Worm (Caenorhabditis elegans) whole organism, L4 larva: ENCODE results near the gene cpd-2.

ENCODE experiments used
- T20F7.1 ChIP-seq: fragments of 200-800 bp; sonication (Bioruptor generic); optimal IDR thresholded peaks from 2 replicates; lab custom pipeline; 2018; ENCODE audit warnings: mild to moderate bottlenecking, missing genetic modification characterization, missing compliant biosample characterization
- aha-1 ChIP-seq: fragments of 150-350 bp; peaks from one replicate; lab custom pipeline; 2014; ENCODE audit warnings: missing biosample characterization, missing genetic modification characterization
- ama-1 ChIP-seq: fragments of 150-350 bp; optimal IDR thresholded peaks from 2 replicates; lab custom pipeline; 2014; ENCODE audit warnings: inconsistent platforms, mixed read lengths
- ceh-44 ChIP-seq: fragments of 200-800 bp; sonication (Bioruptor generic); IDR thresholded peaks from 2 replicates; pipeline ENCODE4 v1.3.6; 2022; ENCODE audit warnings: missing genetic modification reagents, missing genetic modification characterization, missing compliant biosample characterization
- ceh-82 ChIP-seq: sonication (generic microtip); optimal IDR thresholded peaks from 2 replicates; lab custom pipeline; 2017; ENCODE audit warnings: missing biosample characterization, missing genetic modification characterization
- ces-1 ChIP-seq: fragments of 150-350 bp; sonication (generic microtip); optimal IDR thresholded peaks from 4 replicates; lab custom pipeline; 2014; ENCODE audit warnings: missing biosample characterization, missing genetic modification reagents, missing genetic modification characterization
- cey-2 ChIP-seq: sonication (generic microtip); optimal IDR thresholded peaks from 3 replicates; lab custom pipeline; 2017; ENCODE audit warnings: missing genetic modification characterization, mild to moderate bottlenecking, missing compliant biosample characterization, antibody characterized with exemption, borderline replicate concordance; ENCODE audit not compliant: insufficient read depth
- ctbp-1 ChIP-seq: fragments of 200-800 bp; sonication (Bioruptor generic); IDR thresholded peaks from 2 replicates; pipeline ENCODE4 v1.3.6; 2022; ENCODE audit warnings: missing genetic modification reagents, missing genetic modification characterization, missing compliant biosample characterization
- daf-16 ChIP-seq, 3 experiments: sonication (generic microtip); optimal IDR thresholded peaks; 2 replicates each; lab custom pipeline; 2016 to 2017; ENCODE audit warnings: missing genetic modification characterization in 3 of 3, missing genetic modification reagents in 3 of 3, mild to moderate bottlenecking in 2 of 3, missing compliant biosample characterization in 2 of 3, missing biosample characterization in 1 of 3, moderate library complexity in 1 of 3
- dmd-6 ChIP-seq: fragments of 200-800 bp; sonication (Bioruptor generic); IDR thresholded peaks from 2 replicates; pipeline ENCODE4 v1.3.6; 2022; ENCODE audit warnings: missing genetic modification reagents, missing genetic modification characterization, missing compliant biosample characterization
- dmd-8 ChIP-seq: fragments of 200-800 bp; sonication (Bioruptor generic); IDR thresholded peaks from 2 replicates; pipeline ENCODE4 v1.3.6; 2022; ENCODE audit warnings: missing genetic modification characterization, missing compliant biosample characterization
- dmd-9 ChIP-seq: fragments of 200-800 bp; sonication (Bioruptor generic); IDR thresholded peaks from 2 replicates; pipeline ENCODE4 v1.3.6; 2022; ENCODE audit warnings: missing genetic modification reagents, missing genetic modification characterization, missing compliant biosample characterization
- dve-1 ChIP-seq: sonication (generic microtip); optimal IDR thresholded peaks from 2 replicates; lab custom pipeline; 2017; ENCODE audit warnings: antibody characterized with exemption, mild to moderate bottlenecking, missing genetic modification characterization, missing compliant biosample characterization; ENCODE audit not compliant: insufficient read depth
- egl-43 ChIP-seq: fragments of 200-800 bp; sonication (Bioruptor generic); IDR thresholded peaks from 2 replicates; pipeline ENCODE4 v1.3.6; 2022; ENCODE audit warnings: missing genetic modification reagents, missing genetic modification characterization, missing compliant biosample characterization
- fos-1 ChIP-seq: fragments of 150-350 bp; optimal IDR thresholded peaks from 2 replicates; lab custom pipeline; 2014; ENCODE audit warnings: missing biosample characterization, missing genetic modification characterization
- hif-1 ChIP-seq, 2 experiments: sonication (generic microtip); optimal IDR thresholded peaks; 2 replicates each; lab custom pipeline; 2016 to 2017; ENCODE audit warnings: missing compliant biosample characterization in 2 of 2, missing genetic modification characterization in 2 of 2, missing genetic modification reagents in 2 of 2, missing genotype in 2 of 2, mild to moderate bottlenecking in 1 of 2
- hlh-11 ChIP-seq: fragments of 200-800 bp; sonication (Bioruptor generic); optimal IDR thresholded peaks from 2 replicates; lab custom pipeline; 2018; ENCODE audit warnings: mild to moderate bottlenecking, missing genetic modification characterization, missing compliant biosample characterization
- hlh-30 ChIP-seq: sonication (generic microtip); optimal IDR thresholded peaks from 2 replicates; lab custom pipeline; 2017; ENCODE audit warnings: antibody characterized with exemption, mild to moderate bottlenecking, missing genetic modification characterization, missing compliant biosample characterization; ENCODE audit not compliant: insufficient read depth
- hmg-1.1 ChIP-seq: fragments of 200-800 bp; sonication (Bioruptor generic); IDR thresholded peaks from 2 replicates; pipeline ENCODE4 v1.3.6; 2022; ENCODE audit warnings: missing genetic modification reagents, missing genetic modification characterization, missing compliant biosample characterization
- jun-1 ChIP-seq: fragments of 150-350 bp; optimal IDR thresholded peaks from 2 replicates; lab custom pipeline; 2014; ENCODE audit warnings: missing biosample characterization, missing genetic modification reagents, missing genetic modification characterization
- lim-7 ChIP-seq: fragments of 200-800 bp; sonication (Bioruptor generic); IDR thresholded peaks from 2 replicates; pipeline ENCODE4 v1.3.6; 2022; ENCODE audit warnings: missing genetic modification characterization, missing compliant biosample characterization
- lin-1 ChIP-seq: fragments of 200-800 bp; sonication (Bioruptor generic); IDR thresholded peaks from 2 replicates; pipeline ENCODE4 v1.3.6; 2022; ENCODE audit warnings: missing genetic modification reagents, missing genetic modification characterization, missing compliant biosample characterization
- lin-29 ChIP-seq: fragments of 200-800 bp; sonication (Bioruptor generic); IDR thresholded peaks from 2 replicates; pipeline ENCODE4 v1.3.6; 2022; ENCODE audit warnings: missing genetic modification reagents, missing genetic modification characterization, missing compliant biosample characterization
- lir-3 ChIP-seq: sonication (generic microtip); optimal IDR thresholded peaks from 2 replicates; lab custom pipeline; 2016; ENCODE audit warnings: mild to moderate bottlenecking, missing genetic modification characterization, missing compliant biosample characterization
- lsy-2 ChIP-seq, 2 experiments: fragments of 150-350 bp in 1 of 2; sonication (generic microtip) in 1 of 2; optimal IDR thresholded peaks; 2 replicates each; lab custom pipeline; 2014 to 2017; ENCODE audit warnings: missing biosample characterization in 2 of 2, missing genetic modification characterization in 2 of 2
- mdl-1 ChIP-seq, 2 experiments: fragments of 150-350 bp in 1 of 2; sonication (generic microtip) in 1 of 2; optimal IDR thresholded peaks; 2 replicates each; lab custom pipeline; 2014 to 2017; ENCODE audit warnings: missing biosample characterization in 2 of 2, missing genetic modification characterization in 2 of 2
- mdt-29 ChIP-seq: fragments of 200-800 bp; sonication (Bioruptor generic); IDR thresholded peaks from 2 replicates; pipeline ENCODE4 v1.3.6; 2022; ENCODE audit warnings: missing genetic modification reagents, missing genetic modification characterization, missing compliant biosample characterization
- mep-1 ChIP-seq: fragments of 150-350 bp; sonication (generic microtip); optimal IDR thresholded peaks from 3 replicates; lab custom pipeline; 2014; ENCODE audit warnings: missing biosample characterization, missing genetic modification characterization
- mes-2 ChIP-seq: sonication (generic microtip); optimal IDR thresholded peaks from 2 replicates; lab custom pipeline; 2016; ENCODE audit warnings: missing genotype, mild to moderate bottlenecking, missing genetic modification characterization, missing compliant biosample characterization; ENCODE audit not compliant: poor library complexity, severe bottlenecking
- mxl-3 ChIP-seq: fragments of 200-800 bp; sonication (Bioruptor generic); optimal IDR thresholded peaks from 2 replicates; lab custom pipeline; 2018; ENCODE audit warnings: mild to moderate bottlenecking, missing genetic modification characterization, missing compliant biosample characterization
- nhr-11 ChIP-seq: fragments of 150-350 bp; optimal IDR thresholded peaks from 2 replicates; lab custom pipeline; 2014; ENCODE audit warnings: missing biosample characterization, missing genetic modification characterization
- nhr-25 ChIP-seq: sonication (generic microtip); optimal IDR thresholded peaks from 2 replicates; lab custom pipeline; 2017; ENCODE audit warnings: missing genetic modification characterization, mild to moderate bottlenecking, missing compliant biosample characterization, antibody characterized with exemption, moderate library complexity, borderline replicate concordance; ENCODE audit not compliant: insufficient read depth
- nhr-28 ChIP-seq: fragments of 150-350 bp; optimal IDR thresholded peaks from 2 replicates; lab custom pipeline; 2014; ENCODE audit warnings: missing biosample characterization, missing genetic modification characterization
- nhr-41 ChIP-seq: fragments of 200-800 bp; sonication (Bioruptor generic); IDR thresholded peaks from 2 replicates; pipeline ENCODE4 v1.3.6; 2022; ENCODE audit warnings: missing genetic modification reagents, missing genetic modification characterization, missing compliant biosample characterization
- nhr-6 ChIP-seq: fragments of 150-350 bp; optimal IDR thresholded peaks from 2 replicates; lab custom pipeline; 2014; ENCODE audit warnings: missing biosample characterization, missing genetic modification characterization
- nhr-76 ChIP-seq: fragments of 150-350 bp; optimal IDR thresholded peaks from 2 replicates; lab custom pipeline; 2014; ENCODE audit warnings: missing biosample characterization, missing genetic modification characterization
- pha-4 ChIP-seq, 2 experiments: fragments of 150-350 bp in 1 of 2; fragments of 200-800 bp in 1 of 2; sonication (Bioruptor generic) in 1 of 2; IDR thresholded peaks in 1 of 2; optimal IDR thresholded peaks in 1 of 2; 2 replicates each; pipeline versions ENCODE4 v1.3.6 to Lab custom; 2014 to 2022; ENCODE audit warnings: missing genetic modification characterization in 2 of 2, missing genetic modification reagents in 2 of 2, missing biosample characterization in 1 of 2, missing compliant biosample characterization in 1 of 2
- php-3 ChIP-seq: fragments of 200-800 bp; sonication (Bioruptor generic); IDR thresholded peaks from 2 replicates; pipeline ENCODE4 v1.3.6; 2022; ENCODE audit warnings: missing genetic modification reagents, missing genetic modification characterization, missing compliant biosample characterization
- pqm-1 ChIP-seq: sonication (generic microtip); optimal IDR thresholded peaks from 2 replicates; lab custom pipeline; 2017; ENCODE audit warnings: missing biosample characterization, missing genetic modification characterization
- rbr-2 ChIP-seq: sonication (generic microtip); optimal IDR thresholded peaks from 2 replicates; lab custom pipeline; 2016; ENCODE audit warnings: missing genotype, missing genetic modification characterization, missing compliant biosample characterization
- saeg-2 ChIP-seq: fragments of 200-800 bp; sonication (Bioruptor generic); IDR thresholded peaks from 2 replicates; pipeline ENCODE4 v1.3.6; 2022; ENCODE audit warnings: missing genetic modification reagents, missing genetic modification characterization, missing compliant biosample characterization
- sdz-12 ChIP-seq: fragments of 200-800 bp; sonication (Bioruptor generic); optimal IDR thresholded peaks from 2 replicates; lab custom pipeline; 2018; ENCODE audit warnings: mild to moderate bottlenecking, missing genetic modification characterization, missing compliant biosample characterization
- set-16 ChIP-seq: fragments of 200-800 bp; sonication (Bioruptor generic); IDR thresholded peaks from 2 replicates; pipeline ENCODE4 v1.3.6; 2022; ENCODE audit warnings: missing genetic modification reagents, missing genetic modification characterization, missing compliant biosample characterization
- spr-3 ChIP-seq: fragments of 200-800 bp; sonication (Bioruptor generic); optimal IDR thresholded peaks from 2 replicates; lab custom pipeline; 2018; ENCODE audit warnings: mild to moderate bottlenecking, missing genetic modification characterization, missing compliant biosample characterization
- unc-62 ChIP-seq, 3 experiments: fragments of 150-350 bp in 1 of 3; sonication (generic microtip); optimal IDR thresholded peaks in 2 of 3; peaks in 1 of 3; 1 replicate in 1 of 3; 2 replicates in 2 of 3; lab custom pipeline; 2014 to 2017; ENCODE audit warnings: missing biosample characterization in 3 of 3, missing genetic modification characterization in 3 of 3, missing genetic modification reagents in 3 of 3, missing genotype in 1 of 3
- vab-7 ChIP-seq: fragments of 200-800 bp; sonication (Bioruptor generic); IDR thresholded peaks from 2 replicates; pipeline ENCODE4 v1.3.6; 2022; ENCODE audit warnings: missing genetic modification reagents, missing genetic modification characterization, missing compliant biosample characterization

The cpd-2 gene

DNA sequence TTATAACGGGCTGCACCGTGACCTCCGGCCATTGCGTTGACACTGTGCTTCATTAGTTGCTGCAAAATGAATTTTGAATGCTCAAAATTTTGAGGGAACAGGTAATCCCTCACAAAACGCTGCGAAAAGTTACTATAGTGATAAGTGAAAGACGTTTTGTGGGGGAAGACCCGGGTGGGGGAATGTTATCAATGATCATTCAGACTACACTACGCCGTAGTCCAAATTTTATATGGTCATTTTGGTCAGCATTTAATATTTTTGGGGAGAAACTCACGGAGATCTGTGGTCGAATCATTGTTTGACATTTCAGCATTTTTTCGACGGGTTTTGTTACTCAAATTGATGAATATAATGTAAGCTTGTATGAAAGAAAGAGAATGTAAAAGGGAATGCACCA, 10.5 kb upstream of the cpd-2 start (continued):
- no peak for TF ChIP-seq T20F7.1
- TF ChIP-seq ces-1 (GFP tag; lab: Kevin White, UChicago) = no peak
- TF ChIP-seq nhr-76 (tag; lab: Kevin White, UChicago) = no peak
- no peak for TF ChIP-seq dmd-9 (GFP tag; lab: Robert Waterston, UW)
- no peak for TF ChIP-seq ama-1 (lab: Kevin White, UChicago)
- peak; percentile 82 for TF ChIP-seq nhr-28 (tag; lab: Kevin White, UChicago)
- TF ChIP-seq jun-1 = no peak
- TF ChIP-seq ceh-44 (GFP tag; lab: Robert Waterston, UW) = no peak
- no peak for TF ChIP-seq ceh-82
- TF ChIP-seq nhr-41 = no peak
- no peak for TF ChIP-seq lin-29 (GFP tag; lab: Robert Waterston, UW)
- no peak for TF ChIP-seq lir-3
- no peak for TF ChIP-seq php-3 (GFP tag; lab: Robert Waterston, UW)

DNA sequence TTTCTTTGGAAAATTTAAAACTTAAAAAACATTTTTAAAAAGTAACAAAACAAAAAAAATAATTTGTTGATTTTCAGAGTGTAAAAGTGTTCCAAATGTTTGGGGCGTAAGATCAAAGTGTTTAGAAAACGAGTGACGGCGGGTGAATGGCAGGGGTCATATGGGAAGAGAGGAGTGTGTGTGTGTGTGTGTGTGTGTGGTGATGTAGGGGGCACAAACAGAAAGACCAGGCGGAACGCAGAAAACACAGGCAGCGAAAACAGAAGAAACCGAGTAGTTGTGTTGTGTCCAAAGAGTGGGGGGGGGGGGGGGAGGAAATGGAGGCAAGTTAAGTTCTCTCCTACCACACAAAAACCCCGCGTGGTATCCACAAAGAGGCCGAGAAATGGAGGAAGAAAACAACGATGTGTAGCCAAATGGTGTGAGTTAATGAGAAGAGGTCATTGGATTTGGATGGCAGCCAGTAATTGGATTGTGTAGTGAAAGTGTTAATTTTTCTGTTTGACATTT, 9.4 kb upstream of the cpd-2 start, which contains the start of gene B0395.3:
B0395.3 (minus strand) TSS at position 51 of the 510 bp plus-strand sequence.
- no peak for TF ChIP-seq spr-3 (GFP tag; lab: Kevin White, UChicago)
- TF ChIP-seq mep-1 (tag; lab: Kevin White, UChicago) = peak; percentile 69
- TF ChIP-seq lsy-2 (tag; optimal IDR thresholded peaks at IDR 0.05; lab: Kevin White, UChicago) = peak in 1 of 2 experiments; percentile 30
- TF ChIP-seq rbr-2 = peak; percentile 32
- peak in 1 of 2 experiments; percentile 66 for TF ChIP-seq daf-16 (GFP tag; optimal IDR thresholded peaks at IDR 0.05; lab: Kevin White, UChicago)
- TF ChIP-seq daf-16 (tag; optimal IDR thresholded peaks at IDR 0.05; lab: Kevin White, UChicago) = peak; percentile 67
- no peak for TF ChIP-seq mdt-29
- peak; percentile 99 for TF ChIP-seq nhr-28 (tag; lab: Kevin White, UChicago)
- no peak for TF ChIP-seq fos-1
- peak; percentile 75 for TF ChIP-seq dmd-6 (GFP tag; lab: Robert Waterston, UW)
- TF ChIP-seq pha-4 (GFP tag; IDR thresholded peaks at IDR 0.05; lab: Robert Waterston, UW) = peak; percentile 36; the same call in 1 of the 2 replicates
- TF ChIP-seq pha-4 (tag; optimal IDR thresholded peaks at IDR 0.05; lab: Kevin White, UChicago) = no peak
- peak; percentile 95 for TF ChIP-seq hlh-30 (tag; lab: Kevin White, UChicago)
- no peak for TF ChIP-seq saeg-2 (GFP tag; lab: Robert Waterston, UW)
- no peak for TF ChIP-seq pqm-1 (tag; lab: Kevin White, UChicago)
- TF ChIP-seq hif-1 (tag; optimal IDR thresholded peaks at IDR 0.05; lab: Kevin White, UChicago) = peak in 1 of 2 experiments; percentile 20
- 0 out of 2 replicates have a peak, but pooled peaks have one; percentile 33 for TF ChIP-seq lim-7 (GFP tag; lab: Robert Waterston, UW)
- peak; percentile 40; the same call in 1 of the 2 replicates for TF ChIP-seq set-16 (GFP tag; lab: Robert Waterston, UW)
- TF ChIP-seq egl-43 (GFP tag; lab: Robert Waterston, UW) = peak; percentile 58
- peak; percentile 44; the same call in 1 of the 2 replicates for TF ChIP-seq ctbp-1
- TF ChIP-seq vab-7 (GFP tag; lab: Robert Waterston, UW) = 0 out of 2 replicates have a peak, but pooled peaks have one; percentile 29
- TF ChIP-seq aha-1 (tag; lab: Kevin White, UChicago) = peak; percentile 23
- no peak for TF ChIP-seq lir-3
- peak; percentile 24 for TF ChIP-seq nhr-25 (tag; lab: Kevin White, UChicago)
- TF ChIP-seq mes-2 (tag; lab: Kevin White, UChicago) = peak; percentile 68
- peak; percentile 24; the same call in 1 of the 2 replicates for TF ChIP-seq lin-1
- TF ChIP-seq nhr-6 = peak; percentile 8
- no peak for TF ChIP-seq dmd-8 (GFP tag; lab: Robert Waterston, UW)
- peak; percentile 87 for TF ChIP-seq hlh-11
- peak; percentile 75 for TF ChIP-seq hmg-1.1
- peak in 1 of 2 experiments; percentile 97 for TF ChIP-seq unc-62 (GFP tag; optimal IDR thresholded peaks at IDR 0.05 in 1 of 2; lab: Kevin White, UChicago)
- no peak for TF ChIP-seq unc-62 (tag; optimal IDR thresholded peaks at IDR 0.05; lab: Kevin White, UChicago)
- TF ChIP-seq nhr-11 (tag; lab: Kevin White, UChicago) = peak; percentile 58
- peak; percentile 59 for TF ChIP-seq mxl-3 (GFP tag; lab: Kevin White, UChicago)
- TF ChIP-seq sdz-12 (GFP tag; lab: Kevin White, UChicago) = no peak
- TF ChIP-seq mdl-1 (tag; optimal IDR thresholded peaks at IDR 0.05; lab: Kevin White, UChicago) = peak in 1 of 2 experiments; percentile 69
- no peak for TF ChIP-seq cey-2
- TF ChIP-seq dve-1 (tag; lab: Kevin White, UChicago) = peak; percentile 53
- TF ChIP-seq, all 104 proteins: peak for 26
